Worm (Caenorhabditis elegans) whole organism, L2 larva: ENCODE data around the gene T10D4.14.
"Not testable (repeated sequence)": the region's sequence is repeated elsewhere in the genome, so short reads cannot be mapped to it uniquely, and the experiment has no call there.

Experiments
- C34F6.9 ChIP-seq: fragments of 150-350 bp; optimal IDR thresholded peaks from 2 replicates; lab custom pipeline; 2014; ENCODE audit warnings: missing biosample characterization, missing genetic modification characterization
- R02D3.7 ChIP-seq: fragments of 150-350 bp; optimal IDR thresholded peaks from 2 replicates; lab custom pipeline; 2014; ENCODE audit warnings: missing biosample characterization, missing genetic modification characterization
- Y55F3AM.14 ChIP-seq: fragments of 200-800 bp; sonication (Bioruptor generic); optimal IDR thresholded peaks from 2 replicates; lab custom pipeline; 2018; ENCODE audit warnings: mild to moderate bottlenecking, missing genetic modification characterization, missing compliant biosample characterization
- ZK546.5 ChIP-seq: sonication (generic microtip); optimal IDR thresholded peaks from 2 replicates; lab custom pipeline; 2017; ENCODE audit warnings: missing biosample characterization, missing genetic modification characterization
- aly-2 ChIP-seq: fragments of 150-350 bp; optimal IDR thresholded peaks from 2 replicates; lab custom pipeline; 2014; ENCODE audit warnings: missing biosample characterization, missing genetic modification characterization
- blmp-1 ChIP-seq: sonication (generic microtip); optimal IDR thresholded peaks from 2 replicates; lab custom pipeline; 2017; ENCODE audit warnings: missing genetic modification characterization, mild to moderate bottlenecking, missing compliant biosample characterization, antibody characterized with exemption, moderate library complexity; ENCODE audit not compliant: insufficient read depth
- crh-2 ChIP-seq: sonication (generic microtip); optimal IDR thresholded peaks from 2 replicates; lab custom pipeline; 2017; ENCODE audit warnings: missing biosample characterization, missing genetic modification characterization
- dmd-4 ChIP-seq: sonication (generic microtip); optimal IDR thresholded peaks from 2 replicates; lab custom pipeline; 2017; ENCODE audit warnings: missing biosample characterization, missing genetic modification characterization
- egl-27 ChIP-seq: sonication (generic microtip); optimal IDR thresholded peaks from 3 replicates; lab custom pipeline; 2017; ENCODE audit warnings: missing biosample characterization, missing genetic modification reagents, missing genetic modification characterization
- elt-1 ChIP-seq: fragments of 150-350 bp; optimal IDR thresholded peaks from 2 replicates; lab custom pipeline; 2014; ENCODE audit warnings: missing biosample characterization, missing genetic modification characterization
- fos-1 ChIP-seq: fragments of 150-350 bp; optimal IDR thresholded peaks from 2 replicates; lab custom pipeline; 2014; ENCODE audit warnings: missing biosample characterization, missing genetic modification characterization
- gmeb-1 ChIP-seq: fragments of 150-350 bp; optimal IDR thresholded peaks from 2 replicates; lab custom pipeline; 2014; ENCODE audit warnings: missing biosample characterization, missing genetic modification characterization
- lin-11 ChIP-seq: fragments of 150-350 bp; sonication (generic microtip); optimal IDR thresholded peaks from 2 replicates; lab custom pipeline; 2014; ENCODE audit warnings: missing biosample characterization, missing genetic modification characterization, inconsistent platforms, mixed read lengths
- lin-13 ChIP-seq: fragments of 150-350 bp; optimal IDR thresholded peaks from 2 replicates; lab custom pipeline; 2014; ENCODE audit warnings: missing biosample characterization, missing genetic modification reagents, missing genetic modification characterization
- lin-39 ChIP-seq: fragments of 150-350 bp; optimal IDR thresholded peaks from 2 replicates; lab custom pipeline; 2014; ENCODE audit warnings: missing biosample characterization, missing genetic modification reagents, missing genetic modification characterization
- lsy-2 ChIP-seq, 2 experiments: fragments of 150-350 bp in 1 of 2; sonication (generic microtip) in 1 of 2; optimal IDR thresholded peaks; 2 replicates each; lab custom pipeline; 2014 to 2017; ENCODE audit warnings: missing biosample characterization in 2 of 2, missing genetic modification characterization in 2 of 2
- nhr-129 ChIP-seq: fragments of 150-350 bp; optimal IDR thresholded peaks from 2 replicates; lab custom pipeline; 2014; ENCODE audit warnings: missing biosample characterization, missing genetic modification characterization
- nhr-237 ChIP-seq: fragments of 150-350 bp; optimal IDR thresholded peaks from 2 replicates; lab custom pipeline; 2014; ENCODE audit warnings: missing biosample characterization, missing genetic modification characterization
- nhr-25 ChIP-seq: fragments of 150-350 bp; sonication (generic microtip); optimal IDR thresholded peaks from 3 replicates; lab custom pipeline; 2014; ENCODE audit warnings: missing biosample characterization, missing genetic modification characterization
- nhr-6 ChIP-seq: fragments of 150-350 bp; optimal IDR thresholded peaks from 2 replicates; lab custom pipeline; 2014; ENCODE audit warnings: missing biosample characterization, missing genetic modification characterization
- peb-1 ChIP-seq: fragments of 150-350 bp; optimal IDR thresholded peaks from 2 replicates; lab custom pipeline; 2014; ENCODE audit warnings: missing biosample characterization, missing genetic modification characterization
- skn-1 ChIP-seq: sonication (generic microtip); optimal IDR thresholded peaks from 2 replicates; lab custom pipeline; 2017; ENCODE audit warnings: missing biosample characterization, missing genetic modification characterization
- sma-3 ChIP-seq: sonication (generic microtip); optimal IDR thresholded peaks from 2 replicates; lab custom pipeline; 2016; ENCODE audit warnings: missing genetic modification reagents, missing genetic modification characterization, missing compliant biosample characterization
- unc-55 ChIP-seq: fragments of 150-350 bp; sonication (generic microtip); optimal IDR thresholded peaks from 3 replicates; lab custom pipeline; 2014; ENCODE audit warnings: missing biosample characterization, missing genetic modification reagents, missing genetic modification characterization
- ztf-1 ChIP-seq: fragments of 200-800 bp; sonication (Bioruptor generic); conservative IDR thresholded peaks from 2 replicates; pipeline ENCODE4 v1.3.6; 2022; ENCODE audit warnings: missing genetic modification characterization, missing compliant biosample characterization

T10D4.14 gene

DNA sequence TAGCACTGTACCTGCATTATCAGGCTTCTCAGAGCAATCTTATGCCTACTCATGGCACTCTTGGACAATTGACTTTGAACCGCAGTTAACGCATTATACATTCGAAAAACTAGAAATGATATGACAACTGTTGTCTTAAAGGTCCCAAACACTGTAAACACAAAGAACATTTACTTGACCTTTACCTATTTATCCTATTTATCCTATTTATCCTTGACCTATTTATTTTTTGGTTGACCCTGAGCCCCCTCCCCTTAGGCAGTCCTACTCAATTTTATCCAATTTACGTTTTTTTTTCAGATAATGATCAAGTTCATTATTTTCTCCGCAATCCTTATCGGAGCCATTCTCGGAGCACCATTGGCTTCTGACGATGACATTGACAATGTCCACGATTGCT, at the start of gene T10D4.14, which contains the start of gene T10D4.19:
TSS of gene T10D4.14 (minus strand) at position 101 of the 400 bp plus-strand sequence.
TSS of gene T10D4.19 (plus strand) at position 304 of the 400 bp plus-strand sequence.
- TF ChIP-seq gmeb-1 (no peak), lin-11 (tag; lab: Kevin White, UChicago) (no peak)

DNA sequence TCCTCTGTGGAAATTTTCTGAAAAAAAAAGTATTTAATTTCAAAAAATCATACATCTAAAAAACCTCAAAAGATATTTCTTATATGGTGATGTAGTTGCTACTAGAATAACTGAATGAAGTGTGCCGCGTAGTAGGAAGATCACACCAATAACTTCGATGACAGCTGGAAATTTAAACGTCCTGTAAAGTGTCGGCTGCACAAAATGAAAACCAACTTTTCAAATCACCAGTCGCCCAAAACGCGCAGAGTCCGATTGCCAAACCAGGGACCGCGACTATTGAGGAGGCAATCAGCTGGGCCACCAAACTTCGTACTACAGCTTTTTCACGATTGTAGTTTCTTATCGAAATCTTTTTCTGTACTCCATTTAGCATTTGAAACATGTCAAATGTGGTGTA, 49.7 kb upstream of the T10D4.14 start, which contains the start of gene sri-48:
TSS of gene sri-48 (minus strand) at position 101 of the 400 bp plus-strand sequence.
- not testable (repeated sequence) for TF ChIP-seq skn-1 (tag; lab: Kevin White, UChicago); peb-1 (tag; lab: Kevin White, UChicago); Y55F3AM.14 (GFP tag; lab: Kevin White, UChicago)

DNA sequence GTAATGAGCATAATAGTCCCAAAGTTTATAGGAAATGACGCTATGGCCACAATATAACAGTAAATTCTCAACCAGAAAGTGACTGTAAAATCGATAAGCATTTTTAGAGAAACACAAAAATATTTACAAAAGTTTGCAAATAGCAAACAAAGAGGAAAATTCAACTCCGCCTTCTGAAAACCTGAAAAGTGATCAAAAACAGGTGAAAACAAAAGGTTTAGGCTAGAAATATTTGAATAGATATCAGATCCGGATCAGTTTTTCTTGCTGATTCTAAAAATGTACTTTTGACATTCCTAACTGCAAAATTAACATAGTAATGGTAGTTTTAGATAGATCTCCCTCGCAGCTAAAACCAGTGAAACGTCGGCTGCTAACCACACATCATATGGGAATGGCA, 47.5 kb upstream of the T10D4.14 start, which contains the start of gene sri-51:
TSS of gene sri-51 (minus strand) at position 101 of the 400 bp plus-strand sequence.
- TF ChIP-seq aly-2 (tag; lab: Kevin White, UChicago) (no peak), lsy-2 (tag; optimal IDR thresholded peaks at IDR 0.05; lab: Kevin White, UChicago) (no peak), unc-55 (GFP tag; lab: Kevin White, UChicago) (no peak), lin-39 (no peak), egl-27 (no peak), nhr-129 (tag; lab: Kevin White, UChicago) (no peak), elt-1 (tag; lab: Kevin White, UChicago) (no peak), ztf-1 (GFP tag; lab: Robert Waterston, UW) (no peak)

DNA sequence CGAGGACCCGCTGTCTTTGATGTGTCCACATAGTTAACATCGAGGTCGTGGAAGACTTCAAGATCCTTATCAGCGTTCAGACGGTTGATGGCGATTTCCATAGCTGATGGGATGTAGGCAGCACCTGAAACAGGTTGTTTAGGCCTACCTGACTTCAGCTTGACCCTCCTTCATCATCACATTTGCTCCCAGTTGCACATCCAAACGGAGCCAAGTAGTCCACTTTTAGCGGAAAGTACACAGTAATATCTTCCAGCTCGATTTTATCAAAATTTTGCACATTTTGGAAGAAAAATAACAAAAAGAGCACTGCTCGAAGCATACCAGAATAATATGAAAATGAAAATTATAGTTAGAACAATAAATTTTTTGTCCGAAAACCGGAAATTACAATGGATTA, 45.5 kb upstream of the T10D4.14 start, which contains the start of gene gcy-15:
TSS of gene gcy-15 (minus strand) at position 101 of the 400 bp plus-strand sequence.
- TF ChIP-seq skn-1 (tag; lab: Kevin White, UChicago) (no peak), fos-1 (tag; lab: Kevin White, UChicago) (no peak), ZK546.5 (tag; lab: Kevin White, UChicago) (no peak), sma-3 (GFP tag; lab: Kevin White, UChicago) (no peak), R02D3.7 (no peak), dmd-4 (tag; lab: Kevin White, UChicago) (no peak), blmp-1 (tag; lab: Kevin White, UChicago) (no peak), crh-2 (tag; lab: Kevin White, UChicago) (no peak), lin-39 (no peak)

DNA sequence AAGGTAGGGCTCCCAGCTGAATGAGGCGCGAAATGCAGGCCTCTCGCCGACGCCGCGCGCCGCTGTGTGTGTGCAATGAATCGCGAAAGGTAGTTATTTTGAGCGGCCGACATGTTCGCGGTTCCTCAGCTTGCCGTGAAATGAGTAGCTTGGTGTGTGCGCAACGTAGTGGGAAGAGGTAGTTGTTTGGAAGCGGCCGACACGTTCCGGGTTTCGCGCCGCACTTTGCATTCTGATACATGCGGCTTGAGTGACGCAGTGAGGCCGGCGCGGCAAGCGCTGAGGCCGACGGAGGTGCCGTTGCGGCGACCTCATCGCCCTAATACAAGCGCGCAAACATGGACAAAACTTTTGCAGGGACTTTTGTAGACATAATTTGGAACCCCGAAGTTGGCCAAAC, 44.2 kb upstream of the T10D4.14 start:
- TF ChIP-seq crh-2 (tag; lab: Kevin White, UChicago) = no peak
- TF ChIP-seq lsy-2 (tag; optimal IDR thresholded peaks at IDR 0.05; lab: Kevin White, UChicago) = no peak
- TF ChIP-seq egl-27 = no peak
- no peak for TF ChIP-seq lin-13 (GFP tag; lab: Kevin White, UChicago)
- TF ChIP-seq unc-55 (GFP tag; lab: Kevin White, UChicago) = no peak

DNA sequence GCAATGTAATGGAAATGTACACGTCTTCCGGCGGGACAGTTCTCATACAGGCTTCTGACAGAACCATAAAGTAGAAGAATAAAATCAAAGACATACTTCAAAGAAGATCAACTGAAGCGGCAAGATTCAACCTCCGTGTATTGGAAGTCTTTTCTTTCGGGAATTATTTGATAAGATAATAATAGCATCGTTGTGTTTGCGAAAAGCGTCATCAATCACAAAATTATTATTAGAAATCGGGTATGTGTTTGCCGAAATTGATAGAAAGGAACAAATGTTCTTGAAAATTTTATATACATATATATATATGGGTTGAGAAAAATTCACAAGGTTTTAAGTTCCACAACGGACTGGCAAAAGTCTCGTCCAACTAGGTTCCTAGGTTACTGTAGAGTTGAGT, 40.0 kb upstream of the T10D4.14 start, which contains the start of gene Y27F2A.9:
TSS of gene Y27F2A.9 (minus strand) at position 101 of the 400 bp plus-strand sequence.
- not testable (repeated sequence) for TF ChIP-seq lin-13 (GFP tag; lab: Kevin White, UChicago); nhr-25 (tag; lab: Kevin White, UChicago); nhr-237 (tag; lab: Kevin White, UChicago)

DNA sequence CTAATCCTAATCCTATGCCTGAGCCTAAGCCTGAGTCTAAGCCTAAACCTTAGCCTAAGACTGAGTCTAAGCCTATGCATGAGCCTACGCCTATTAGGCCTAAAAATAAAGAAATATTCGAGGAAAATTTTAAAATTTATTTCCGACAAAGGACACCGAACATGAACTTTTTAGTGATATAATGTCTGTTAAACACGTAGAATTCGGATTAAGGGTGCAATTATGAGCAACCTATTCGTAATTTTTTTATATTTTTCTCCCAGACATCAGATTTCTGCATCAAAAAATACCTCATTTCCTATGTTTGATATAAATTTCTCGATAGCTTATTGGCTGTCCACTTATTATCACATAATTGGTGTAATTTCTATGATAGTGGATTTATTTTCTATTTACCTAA, 37.5 kb upstream of the T10D4.14 start, which contains the start of gene Y27F2A.11:
TSS of gene Y27F2A.11 (plus strand) at position 301 of the 400 bp plus-strand sequence.
- TF ChIP-seq R02D3.7; C34F6.9 (tag; lab: Kevin White, UChicago); gmeb-1: not testable (repeated sequence)

DNA sequence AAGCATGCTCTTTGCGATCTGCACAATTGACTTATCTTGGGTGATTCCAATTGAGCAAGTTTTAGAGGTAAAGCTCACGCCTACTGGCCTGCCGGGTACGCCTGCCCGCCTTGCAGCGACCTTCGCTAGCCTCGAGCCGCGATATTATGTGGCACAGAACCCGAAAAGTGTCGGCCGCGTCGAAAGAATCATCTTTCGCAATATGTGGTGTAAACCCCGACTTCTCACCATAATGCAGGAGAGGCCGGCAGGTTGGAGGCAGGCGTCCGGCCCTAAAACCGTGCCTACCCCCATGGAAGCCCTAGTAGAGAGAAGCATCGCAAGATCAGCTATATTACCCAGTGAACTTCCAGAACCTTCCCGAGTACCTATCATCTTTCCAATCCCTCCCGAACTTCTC, 34.3 kb upstream of the T10D4.14 start:
- no peak for TF ChIP-seq R02D3.7
- no peak for TF ChIP-seq nhr-6 (tag; lab: Kevin White, UChicago)
- no peak for TF ChIP-seq lin-13 (GFP tag; lab: Kevin White, UChicago)
- TF ChIP-seq ZK546.5 (tag; lab: Kevin White, UChicago) = no peak
